Fruit fly (Drosophila melanogaster) whole organism, adult: ENCODE measurements around the gene CheA75a.

Source experiments
- CG1620 ChIP-seq: fragments of 200-800 bp; sonication (Bioruptor generic); optimal IDR thresholded peaks from 2 replicates; lab custom pipeline; 2016; ENCODE audit warnings: missing biosample characterization, missing genetic modification characterization
- CG7045 ChIP-seq: fragments of 200-800 bp; sonication (Bioruptor generic); optimal IDR thresholded peaks from 2 replicates; lab custom pipeline; 2017; ENCODE audit warnings: missing biosample characterization, mild to moderate bottlenecking, missing genetic modification characterization
- Clk ChIP-seq: fragments of 200-800 bp; sonication (Bioruptor generic); optimal IDR thresholded peaks from 2 replicates; lab custom pipeline; 2017; ENCODE audit warnings: missing biosample characterization, missing genetic modification characterization
- Mnt ChIP-seq: fragments of 200-800 bp; sonication (Bioruptor generic); optimal IDR thresholded peaks from 2 replicates; lab custom pipeline; 2016; ENCODE audit warnings: missing biosample characterization, mild to moderate bottlenecking, missing genetic modification characterization
- bab1 ChIP-seq: fragments of 200-800 bp; sonication (Bioruptor generic); optimal IDR thresholded peaks from 3 replicates; lab custom pipeline; 2019; ENCODE audit warnings: missing biosample characterization, mild to moderate bottlenecking, missing genetic modification characterization, moderate library complexity
- kay ChIP-seq: fragments of 200-800 bp; sonication (Bioruptor generic); peaks from one replicate; lab custom pipeline; 2016; ENCODE audit warnings: missing biosample characterization, missing genetic modification characterization, borderline replicate concordance
- ovo ChIP-seq: fragments of 200-800 bp; sonication (Bioruptor generic); optimal IDR thresholded peaks from 2 replicates; lab custom pipeline; 2016; ENCODE audit warnings: missing biosample characterization, missing genetic modification characterization
- pad ChIP-seq: fragments of 200-800 bp; sonication (Bioruptor generic); optimal IDR thresholded peaks from 3 replicates; lab custom pipeline; 2017; ENCODE audit warnings: missing biosample characterization, missing genetic modification characterization, mild to moderate bottlenecking, moderate library complexity, missing genetic modification reagents
- toe ChIP-seq: fragments of 200-800 bp; sonication (Bioruptor generic); optimal IDR thresholded peaks from 2 replicates; lab custom pipeline; 2016; ENCODE audit warnings: missing biosample characterization, missing genetic modification characterization

dm6 chr3L:18273121-18273520, 21.2 kb downstream of the CheA75a start:
- no peak for TF ChIP-seq ovo (GFP tag; lab: Kevin White, UChicago)
- TF ChIP-seq kay (GFP tag; lab: Kevin White, UChicago) = no peak
- TF ChIP-seq pad (GFP tag; lab: Kevin White, UChicago) = no peak
- TF ChIP-seq CG7045 (GFP tag; lab: Kevin White, UChicago) = no peak
- TF ChIP-seq Mnt (GFP tag; lab: Kevin White, UChicago) = no peak
- TF ChIP-seq bab1 = no peak
- no peak for TF ChIP-seq Clk (GFP tag; lab: Kevin White, UChicago)
- TF ChIP-seq toe (GFP tag; lab: Kevin White, UChicago) = no peak
- TF ChIP-seq CG1620 (GFP tag; lab: Kevin White, UChicago) = no peak
